Fruit fly (Drosophila melanogaster) whole organism, embryonic: ENCODE data around the gene CG34242.

ENCODE experiments used
- Adf1 ChIP-seq: fragments of 200-800 bp; sonication (Bioruptor generic); IDR thresholded peaks from 2 replicates; pipeline ENCODE4 v1.3.6; 2022; ENCODE audit warnings: missing biosample characterization, missing genetic modification characterization
- BtbVII ChIP-seq: fragments of 200-800 bp; sonication (Bioruptor generic); optimal IDR thresholded peaks from 3 replicates; lab custom pipeline; 2017; ENCODE audit warnings: missing biosample characterization, mild to moderate bottlenecking, missing genetic modification characterization
- CG1024 ChIP-seq: fragments of 200-800 bp; sonication (Bioruptor generic); IDR thresholded peaks from 2 replicates; pipeline ENCODE4 v1.3.6; 2022; ENCODE audit warnings: missing biosample characterization, missing genetic modification characterization
- CG10654 ChIP-seq: fragments of 200-800 bp; sonication (Bioruptor generic); optimal IDR thresholded peaks from 2 replicates; lab custom pipeline; 2016; ENCODE audit warnings: missing biosample characterization, missing genetic modification characterization
- CG12155 ChIP-seq: fragments of 200-800 bp; sonication (Bioruptor generic); optimal IDR thresholded peaks from 3 replicates; lab custom pipeline; 2016; ENCODE audit warnings: missing biosample characterization, missing genetic modification characterization
- CG13624 ChIP-seq: fragments of 200-800 bp; sonication (Bioruptor generic); optimal IDR thresholded peaks from 2 replicates; lab custom pipeline; 2016; ENCODE audit warnings: missing biosample characterization, missing genetic modification characterization
- CG14860 ChIP-seq: fragments of 200-800 bp; sonication (Bioruptor generic); IDR thresholded peaks from 3 replicates; pipeline ENCODE4 v1.3.6; 2022; ENCODE audit warnings: missing biosample characterization, missing genetic modification characterization; ENCODE audit not compliant: partially characterized antibody
- CG15269 ChIP-seq: fragments of 200-800 bp; sonication (Bioruptor generic); optimal IDR thresholded peaks from 2 replicates; lab custom pipeline; 2018; ENCODE audit warnings: missing biosample characterization, mild to moderate bottlenecking, missing genetic modification characterization, moderate library complexity
- CG15514 ChIP-seq: fragments of 200-800 bp; sonication (Bioruptor generic); optimal IDR thresholded peaks from 3 replicates; lab custom pipeline; 2017; ENCODE audit warnings: missing biosample characterization, missing genetic modification characterization, mild to moderate bottlenecking, moderate library complexity, missing genetic modification reagents
- CG16813 ChIP-seq: fragments of 200-800 bp; sonication (Bioruptor generic); IDR thresholded peaks from 3 replicates; pipeline ENCODE4 v1.3.6; 2022; ENCODE audit warnings: missing biosample characterization, missing genetic modification characterization; ENCODE audit not compliant: partially characterized antibody
- CG17612 ChIP-seq: fragments of 200-800 bp; sonication (Bioruptor generic); IDR thresholded peaks from 2 replicates; pipeline ENCODE4 v1.3.6; 2022; ENCODE audit warnings: missing biosample characterization, missing genetic modification characterization
- CG2199 ChIP-seq: fragments of 200-800 bp; sonication (Bioruptor generic); IDR thresholded peaks from 3 replicates; pipeline ENCODE4 v1.3.6; 2022; ENCODE audit warnings: missing biosample characterization, missing genetic modification characterization
- CG3065 ChIP-seq: fragments of 200-800 bp; sonication (Bioruptor generic); optimal IDR thresholded peaks from 2 replicates; lab custom pipeline; 2016; ENCODE audit warnings: missing biosample characterization, missing genetic modification characterization
- CG31388 ChIP-seq: fragments of 200-800 bp; sonication (Bioruptor generic); optimal IDR thresholded peaks from 2 replicates; lab custom pipeline; 2016; ENCODE audit warnings: missing biosample characterization, missing genetic modification characterization
- CG33557 ChIP-seq: fragments of 200-800 bp; sonication (Bioruptor generic); optimal IDR thresholded peaks from 2 replicates; lab custom pipeline; 2019; ENCODE audit warnings: missing biosample characterization, mild to moderate bottlenecking, missing genetic modification characterization, moderate library complexity
- CG4707 ChIP-seq: fragments of 200-800 bp; sonication (Bioruptor generic); optimal IDR thresholded peaks from 2 replicates; lab custom pipeline; 2018; ENCODE audit warnings: missing biosample characterization, mild to moderate bottlenecking, missing genetic modification characterization, moderate library complexity
- CG6765 ChIP-seq: fragments of 200-800 bp; sonication (Bioruptor generic); optimal IDR thresholded peaks from 3 replicates; lab custom pipeline; 2017; ENCODE audit warnings: missing biosample characterization, mild to moderate bottlenecking, missing genetic modification characterization
- CG6791 ChIP-seq: fragments of 200-800 bp; sonication (Bioruptor generic); IDR thresholded peaks from 3 replicates; pipeline ENCODE4 v1.3.6; 2022; ENCODE audit warnings: missing biosample characterization, missing genetic modification characterization; ENCODE audit not compliant: partially characterized antibody
- CG7963 ChIP-seq: fragments of 200-800 bp; sonication (Bioruptor generic); IDR thresholded peaks from 3 replicates; pipeline ENCODE4 v1.3.6; 2022; ENCODE audit warnings: missing biosample characterization, missing genetic modification characterization; ENCODE audit not compliant: partially characterized antibody
- Gug ChIP-seq: fragments of 200-800 bp; sonication (Bioruptor generic); IDR thresholded peaks from 4 replicates; pipeline ENCODE4 v1.3.6; 2022; ENCODE audit warnings: missing biosample characterization, missing genetic modification characterization
- HLH4C ChIP-seq: fragments of 200-800 bp; sonication (Bioruptor generic); IDR thresholded peaks from 3 replicates; pipeline ENCODE4 v1.3.6; 2022; ENCODE audit warnings: missing biosample characterization, missing genetic modification characterization; ENCODE audit not compliant: partially characterized antibody
- Hr51 ChIP-seq, 2 experiments: fragments of 200-800 bp; sonication (Bioruptor generic); optimal IDR thresholded peaks; 2 replicates in 1 of 2; 3 replicates in 1 of 2; lab custom pipeline; 2016 to 2018; ENCODE audit warnings: missing biosample characterization in 2 of 2, missing genetic modification characterization in 2 of 2, mild to moderate bottlenecking in 1 of 2, moderate library complexity in 1 of 2
- Lhr ChIP-seq: fragments of 200-800 bp; sonication (Bioruptor generic); optimal IDR thresholded peaks from 3 replicates; lab custom pipeline; 2017; ENCODE audit warnings: mild to moderate bottlenecking, missing biosample characterization, missing genetic modification reagents, missing genetic modification characterization
- MBD-R2 ChIP-seq: fragments of 200-800 bp; sonication (Bioruptor generic); IDR thresholded peaks from 2 replicates; pipeline ENCODE4 v1.3.6; 2022; ENCODE audit warnings: missing biosample characterization, missing genetic modification characterization
- MTF-1 ChIP-seq: fragments of 200-800 bp; sonication (Bioruptor generic); optimal IDR thresholded peaks from 2 replicates; lab custom pipeline; 2018; ENCODE audit warnings: missing biosample characterization, mild to moderate bottlenecking, missing genetic modification characterization, borderline replicate concordance
- Med ChIP-seq: fragments of 200-800 bp; sonication (Bioruptor generic); peaks from one replicate; lab custom pipeline; 2016; ENCODE audit warnings: missing biosample characterization, missing genetic modification characterization, mild to moderate bottlenecking, inconsistent platforms, moderate library complexity
- Myb ChIP-seq: fragments of 200-800 bp; sonication (Bioruptor generic); optimal IDR thresholded peaks from 2 replicates; lab custom pipeline; 2016; ENCODE audit warnings: missing biosample characterization, missing genetic modification characterization
- Rfx ChIP-seq: fragments of 200-800 bp; sonication (Bioruptor generic); IDR thresholded peaks from 2 replicates; pipeline ENCODE4 v1.3.6; 2022; ENCODE audit warnings: missing biosample characterization, missing genetic modification characterization
- Scr ChIP-seq: fragments of 200-800 bp; sonication (Bioruptor generic); IDR thresholded peaks from 2 replicates; pipeline ENCODE4 v1.3.6; 2022; ENCODE audit warnings: missing biosample characterization, missing genetic modification characterization; ENCODE audit not compliant: partially characterized antibody
- bbx ChIP-seq: fragments of 200-800 bp; sonication (Bioruptor generic); IDR thresholded peaks from 2 replicates; pipeline ENCODE4 v1.3.6; 2022; ENCODE audit warnings: missing biosample characterization, missing genetic modification characterization; ENCODE audit not compliant: partially characterized antibody
- bcd ChIP-seq: fragments of 200-800 bp; sonication (Bioruptor generic); optimal IDR thresholded peaks from 2 replicates; lab custom pipeline; 2017; ENCODE audit warnings: missing biosample characterization, mild to moderate bottlenecking, missing genetic modification characterization
- btn ChIP-seq: fragments of 200-800 bp; sonication (Bioruptor generic); optimal IDR thresholded peaks from 2 replicates; lab custom pipeline; 2016; ENCODE audit warnings: missing biosample characterization, missing genetic modification characterization
- chm ChIP-seq: fragments of 200-800 bp; sonication (Bioruptor generic); IDR thresholded peaks from 2 replicates; pipeline ENCODE4 v1.3.6; 2022; ENCODE audit warnings: missing biosample characterization, missing genetic modification characterization
- dm ChIP-seq: fragments of 200-800 bp; sonication (Bioruptor generic); optimal IDR thresholded peaks from 3 replicates; lab custom pipeline; 2016; ENCODE audit warnings: missing biosample characterization, missing genetic modification characterization
- esg ChIP-seq: fragments of 200-800 bp; sonication (Bioruptor generic); conservative IDR thresholded peaks from 2 replicates; pipeline ENCODE4 v1.3.6; 2022; ENCODE audit warnings: missing biosample characterization, missing genetic modification characterization
- gem ChIP-seq: fragments of 200-800 bp; sonication (Bioruptor generic); optimal IDR thresholded peaks from 2 replicates; lab custom pipeline; 2019; ENCODE audit warnings: missing biosample characterization, mild to moderate bottlenecking, missing genetic modification characterization, moderate library complexity
- gfzf ChIP-seq: fragments of 200-800 bp; sonication (Bioruptor generic); optimal IDR thresholded peaks from 2 replicates; lab custom pipeline; 2016; ENCODE audit warnings: missing biosample characterization, mild to moderate bottlenecking, missing genetic modification characterization, moderate library complexity
- hbn ChIP-seq: fragments of 200-800 bp; sonication (Bioruptor generic); IDR thresholded peaks from 2 replicates; pipeline ENCODE4 v1.3.6; 2022; ENCODE audit warnings: missing biosample characterization, missing genetic modification characterization; ENCODE audit not compliant: partially characterized antibody
- kah ChIP-seq: fragments of 200-800 bp; sonication (Bioruptor generic); optimal IDR thresholded peaks from 2 replicates; lab custom pipeline; 2018; ENCODE audit warnings: missing biosample characterization, mild to moderate bottlenecking, missing genetic modification characterization
- kni ChIP-seq: fragments of 200-800 bp; sonication (Bioruptor generic); optimal IDR thresholded peaks from 3 replicates; lab custom pipeline; 2017; ENCODE audit warnings: mild to moderate bottlenecking, missing biosample characterization, missing genetic modification reagents, missing genetic modification characterization
- nerfin-2 ChIP-seq: fragments of 200-800 bp; sonication (Bioruptor generic); IDR thresholded peaks from 2 replicates; pipeline ENCODE4 v1.3.6; 2022; ENCODE audit warnings: missing biosample characterization, missing genetic modification characterization; ENCODE audit not compliant: partially characterized antibody
- rib ChIP-seq: fragments of 200-800 bp; sonication (Bioruptor generic); IDR thresholded peaks from 2 replicates; pipeline ENCODE4 v1.3.6; 2022; ENCODE audit warnings: missing biosample characterization, missing genetic modification characterization
- sens ChIP-seq: fragments of 200-800 bp; sonication (Bioruptor generic); peaks from one replicate; lab custom pipeline; 2016; ENCODE audit warnings: missing biosample characterization, missing genetic modification characterization
- sisA ChIP-seq: fragments of 200-800 bp; sonication (Bioruptor generic); IDR thresholded peaks from 2 replicates; pipeline ENCODE4 v1.3.6; 2022; ENCODE audit warnings: missing biosample characterization, missing genetic modification characterization
- slbo ChIP-seq: fragments of 200-800 bp; sonication (Bioruptor generic); IDR thresholded peaks from 2 replicates; pipeline ENCODE4 v1.3.6; 2022; ENCODE audit warnings: missing biosample characterization, missing genetic modification characterization
- sna ChIP-seq: fragments of 200-800 bp; sonication (Bioruptor generic); IDR thresholded peaks from 2 replicates; pipeline ENCODE4 v1.3.6; 2022; ENCODE audit warnings: missing biosample characterization, missing genetic modification characterization; ENCODE audit not compliant: partially characterized antibody
- vnd ChIP-seq: fragments of 200-800 bp; sonication (Bioruptor generic); IDR thresholded peaks from 3 replicates; pipeline ENCODE4 v1.3.6; 2022; ENCODE audit warnings: missing biosample characterization, missing genetic modification characterization; ENCODE audit not compliant: partially characterized antibody
- z ChIP-seq: fragments of 200-800 bp; sonication (Bioruptor generic); IDR thresholded peaks from 3 replicates; pipeline ENCODE4 v1.3.6; 2022; ENCODE audit warnings: missing biosample characterization, missing genetic modification characterization

CG34242 gene

DNA sequence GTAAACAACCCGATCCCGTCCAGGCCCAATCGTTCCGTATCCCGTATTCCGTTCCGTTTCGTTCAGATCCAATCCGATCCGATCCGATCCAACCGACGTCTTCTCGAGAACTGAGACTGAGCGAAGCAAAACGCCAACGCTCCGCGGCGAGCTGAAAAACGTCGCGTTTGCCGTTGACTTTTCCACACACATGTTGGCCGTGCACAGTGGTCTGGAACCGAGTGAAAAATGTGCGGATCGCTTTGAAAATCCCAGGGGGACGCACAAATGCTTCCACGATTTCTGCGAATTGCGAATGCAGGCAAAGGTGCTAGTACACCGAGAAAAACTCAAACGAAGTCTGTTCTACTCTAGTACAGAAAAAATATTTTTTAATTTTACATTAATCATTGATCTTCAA, 48.8 kb upstream of the CG34242 start, which contains the start of gene CG10663 (continued):
- TF ChIP-seq kah (GFP tag; lab: Kevin White, UChicago) (peak; percentile 15), chm (GFP tag; lab: Robert Waterston, UW) (peak; percentile 43; the same call in 1 of the 2 replicates), Rfx (GFP tag; lab: Robert Waterston, UW) (peak; percentile 45; the same call in 1 of the 2 replicates), CG4707 (GFP tag; lab: Kevin White, UChicago) (no peak), CG31388 (GFP tag; lab: Kevin White, UChicago) (no peak), Lhr (no peak), rib (no peak), BtbVII (GFP tag; lab: Kevin White, UChicago) (no peak), Med (peak; percentile 87), CG13624 (peak; percentile 10), gem (tag; lab: Kevin White, UChicago) (peak; percentile 5), kni (GFP tag; lab: Kevin White, UChicago) (no peak), CG12155 (GFP tag; lab: Kevin White, UChicago) (no peak), CG2199 (peak; percentile 89), CG3065 (no peak), sisA (GFP tag; lab: Robert Waterston, UW) (0 out of 2 replicates have a peak, but pooled peaks have one; percentile 5), dm (peak; percentile 45), MBD-R2 (GFP tag; lab: Robert Waterston, UW) (0 out of 2 replicates have a peak, but pooled peaks have one; percentile 10), CG6791 (GFP tag; lab: Robert Waterston, UW) (peak; percentile 68; the same call in 2 of the 3 replicates), CG17612 (no peak), CG15514 (GFP tag; lab: Kevin White, UChicago) (peak; percentile 12), bbx (GFP tag; lab: Robert Waterston, UW) (peak; percentile 60; the same call in 1 of the 2 replicates), btn (GFP tag; lab: Kevin White, UChicago) (no peak), Adf1 (peak; percentile 52; the same call in 1 of the 2 replicates), CG1024 (0 out of 2 replicates have a peak, but pooled peaks have one; percentile 16)

DNA sequence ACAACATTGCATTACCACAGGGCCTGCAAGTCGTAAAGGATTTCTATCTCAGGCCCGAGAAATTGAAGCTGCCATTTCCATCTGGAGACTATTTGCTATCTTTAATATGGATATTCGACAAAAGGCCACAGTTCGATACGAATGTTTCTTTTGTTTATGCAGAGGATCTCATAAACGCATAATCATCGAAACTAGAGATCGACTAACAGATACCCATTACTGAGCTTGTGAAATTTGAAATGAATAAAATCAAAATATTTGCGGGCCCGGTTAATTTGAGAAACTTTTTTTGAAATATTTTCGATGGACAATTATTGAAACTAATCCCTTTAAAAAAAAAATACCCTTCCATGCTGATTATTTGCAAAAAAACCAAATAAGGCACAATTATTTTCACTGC, 47.6 kb upstream of the CG34242 start:
- TF ChIP-seq CG14860 (GFP tag; lab: Robert Waterston, UW) (peak; percentile 65; the same call in 2 of the 3 replicates), hbn (no peak), vnd (GFP tag; lab: Robert Waterston, UW) (peak; percentile 47; the same call in 1 of the 3 replicates), esg (GFP tag; lab: Robert Waterston, UW) (no peak), CG16813 (GFP tag; lab: Robert Waterston, UW) (peak; percentile 47; the same call in 1 of the 3 replicates), Scr (GFP tag; lab: Robert Waterston, UW) (0 out of 2 replicates have a peak, but pooled peaks have one; percentile 25), nerfin-2 (GFP tag; lab: Robert Waterston, UW) (peak; percentile 54), CG15269 (no peak), CG7963 (GFP tag; lab: Robert Waterston, UW) (0 out of 3 replicates have a peak, but pooled peaks have one; percentile 33), sna (GFP tag; lab: Robert Waterston, UW) (0 out of 2 replicates have a peak, but pooled peaks have one; percentile 28), HLH4C (GFP tag; lab: Robert Waterston, UW) (peak; percentile 58)
- TF ChIP-seq, all 482 proteins: peak for 8

DNA sequence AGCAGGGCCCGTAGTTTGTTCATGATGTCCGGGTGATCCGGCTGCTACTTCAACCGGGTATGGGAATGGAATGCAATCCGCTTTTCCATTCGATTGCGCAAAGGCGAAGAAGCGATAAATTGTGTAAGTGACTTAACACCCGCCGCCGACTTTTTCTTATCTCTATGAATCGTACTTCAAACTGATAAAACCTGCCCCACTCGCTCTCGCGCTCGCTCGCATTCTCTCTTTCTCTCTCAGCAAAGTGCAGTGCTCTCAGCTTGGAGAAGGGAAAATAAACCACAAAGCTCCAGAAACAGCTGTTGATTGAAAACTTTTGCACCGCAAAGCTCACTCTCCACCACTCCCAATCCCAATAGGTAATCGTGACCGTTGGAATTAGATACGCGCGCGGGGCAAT, 43.8 kb upstream of the CG34242 start:
- TF ChIP-seq slbo (GFP tag; lab: Robert Waterston, UW) (no peak), CG6765 (peak; percentile 21), sens (GFP tag; lab: Kevin White, UChicago) (no peak), Gug (GFP tag; lab: Robert Waterston, UW) (no peak), MTF-1 (no peak), bcd (no peak), z (GFP tag; lab: Robert Waterston, UW) (no peak), Myb (GFP tag; lab: Kevin White, UChicago) (no peak), CG33557 (GFP tag; lab: Kevin White, UChicago) (no peak), Hr51 (GFP tag; optimal IDR thresholded peaks at IDR 0.05; lab: Kevin White, UChicago) (no peak), gfzf (GFP tag; lab: Kevin White, UChicago) (no peak), CG10654 (GFP tag; lab: Kevin White, UChicago) (no peak)
